Fruit fly (Drosophila melanogaster) whole organism, pupa: ENCODE measurements around the gene Alg7.

Experiments
- CG10348 ChIP-seq: fragments of 200-800 bp; sonication (Bioruptor generic); IDR thresholded peaks from 2 replicates; pipeline ENCODE4 v1.3.6; 2022; ENCODE audit warnings: missing biosample characterization, missing genetic modification characterization
- CG12605 ChIP-seq: fragments of 200-800 bp; sonication (Bioruptor generic); IDR thresholded peaks from 2 replicates; pipeline ENCODE4 v1.3.6; 2022; ENCODE audit warnings: missing biosample characterization, missing genetic modification characterization
- CG13204 ChIP-seq: fragments of 200-800 bp; sonication (Bioruptor generic); optimal IDR thresholded peaks from 2 replicates; lab custom pipeline; 2018; ENCODE audit warnings: missing biosample characterization, mild to moderate bottlenecking, missing genetic modification characterization, moderate library complexity
- CG14655 ChIP-seq: fragments of 200-800 bp; sonication (Bioruptor generic); optimal IDR thresholded peaks from 3 replicates; lab custom pipeline; 2017; ENCODE audit warnings: mild to moderate bottlenecking, missing biosample characterization, missing genetic modification reagents, missing genetic modification characterization
- CG15710 ChIP-seq: fragments of 200-800 bp; sonication (Bioruptor generic); optimal IDR thresholded peaks from 2 replicates; lab custom pipeline; 2018; ENCODE audit warnings: missing biosample characterization, mild to moderate bottlenecking, missing genetic modification characterization, moderate library complexity
- CG17806 ChIP-seq: fragments of 200-800 bp; sonication (Bioruptor generic); optimal IDR thresholded peaks from 2 replicates; lab custom pipeline; 2018; ENCODE audit warnings: missing biosample characterization, mild to moderate bottlenecking, missing genetic modification characterization, moderate library complexity
- CG32121 ChIP-seq: fragments of 200-800 bp; sonication (Bioruptor generic); IDR thresholded peaks from 2 replicates; pipeline ENCODE4 v1.3.6; 2022; ENCODE audit warnings: missing biosample characterization, missing genetic modification characterization
- CG34367 ChIP-seq: fragments of 200-800 bp; sonication (Bioruptor generic); optimal IDR thresholded peaks from 2 replicates; lab custom pipeline; 2018; ENCODE audit warnings: missing biosample characterization, mild to moderate bottlenecking, missing genetic modification characterization
- CG4496 ChIP-seq: fragments of 200-800 bp; sonication (Bioruptor generic); IDR thresholded peaks from 3 replicates; pipeline ENCODE4 v1.3.6; 2022; ENCODE audit warnings: missing biosample characterization, missing genetic modification characterization
- CG8159 ChIP-seq: fragments of 200-800 bp; sonication (Bioruptor generic); optimal IDR thresholded peaks from 3 replicates; lab custom pipeline; 2018; ENCODE audit warnings: missing biosample characterization, mild to moderate bottlenecking, missing genetic modification characterization, moderate library complexity
- CG8301 ChIP-seq: fragments of 200-800 bp; sonication (Bioruptor generic); optimal IDR thresholded peaks from 2 replicates; lab custom pipeline; 2018; ENCODE audit warnings: missing biosample characterization, mild to moderate bottlenecking, missing genetic modification characterization
- CG9948 ChIP-seq: fragments of 200-800 bp; sonication (Bioruptor generic); optimal IDR thresholded peaks from 2 replicates; lab custom pipeline; 2018; ENCODE audit warnings: missing biosample characterization, mild to moderate bottlenecking, missing genetic modification characterization, moderate library complexity
- D1 ChIP-seq: fragments of 200-800 bp; sonication (Bioruptor generic); optimal IDR thresholded peaks from 2 replicates; lab custom pipeline; 2018; ENCODE audit warnings: missing biosample characterization, mild to moderate bottlenecking, missing genetic modification characterization, moderate library complexity
- EcR ChIP-seq: fragments of 200-800 bp; sonication (Bioruptor generic); optimal IDR thresholded peaks from 3 replicates; lab custom pipeline; 2019; ENCODE audit warnings: missing biosample characterization, missing genetic modification characterization, mild to moderate bottlenecking, moderate library complexity, missing genetic modification reagents
- Ets98B ChIP-seq: fragments of 200-800 bp; sonication (Bioruptor generic); IDR thresholded peaks from 2 replicates; pipeline ENCODE4 v1.3.6; 2022; ENCODE audit warnings: missing biosample characterization, missing genetic modification characterization
- Pif1A ChIP-seq: fragments of 200-800 bp; sonication (Bioruptor generic); optimal IDR thresholded peaks from 3 replicates; lab custom pipeline; 2016; ENCODE audit warnings: missing biosample characterization, missing genetic modification characterization
- Pif1B ChIP-seq: fragments of 200-800 bp; sonication (Bioruptor generic); optimal IDR thresholded peaks from 3 replicates; lab custom pipeline; 2016; ENCODE audit warnings: missing biosample characterization, missing genetic modification characterization
- Snoo ChIP-seq: fragments of 200-800 bp; sonication (Bioruptor generic); optimal IDR thresholded peaks from 3 replicates; lab custom pipeline; 2017; ENCODE audit warnings: missing biosample characterization, mild to moderate bottlenecking, missing genetic modification characterization, inconsistent platforms
- fd96Ca ChIP-seq: fragments of 200-800 bp; sonication (Bioruptor generic); IDR thresholded peaks from 3 replicates; pipeline ENCODE4 v1.3.6; 2022; ENCODE audit warnings: missing biosample characterization, missing genetic modification characterization
- gl ChIP-seq: fragments of 200-800 bp; sonication (Bioruptor generic); optimal IDR thresholded peaks from 2 replicates; lab custom pipeline; 2018; ENCODE audit warnings: missing biosample characterization, mild to moderate bottlenecking, missing genetic modification characterization
- rn ChIP-seq: fragments of 200-800 bp; sonication (Bioruptor generic); IDR thresholded peaks from 2 replicates; pipeline ENCODE4 v1.3.6; 2022; ENCODE audit warnings: missing biosample characterization, missing genetic modification characterization

Gene Alg7

DNA sequence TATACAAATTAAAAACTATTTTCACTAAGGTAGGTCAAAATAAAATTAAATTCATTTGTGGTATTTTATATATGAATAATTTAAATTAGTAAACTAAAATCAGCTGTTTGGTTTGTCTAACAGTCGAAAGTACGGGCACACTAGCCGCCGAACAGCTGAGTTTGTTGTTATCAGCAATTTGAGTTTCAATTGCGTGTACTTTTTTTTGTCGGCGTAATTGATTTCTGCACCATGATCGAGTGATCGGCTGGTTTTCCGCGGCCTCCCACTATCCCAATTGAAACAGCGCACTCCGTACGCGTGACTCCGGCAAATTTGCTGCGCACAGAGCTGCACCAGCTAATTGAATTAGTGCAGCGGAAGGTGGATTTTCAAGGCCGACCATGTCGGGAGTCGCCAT is at the start of gene Alg7:
Alg7 (plus strand) TSS at position 153 of the 400 bp plus-strand sequence.
- TF ChIP-seq CG17806 (no peak), CG8159 (tag; lab: Kevin White, UChicago) (no peak), CG34367 (tag; lab: Kevin White, UChicago) (no peak)

- no peak for TF ChIP-seq gl
- TF ChIP-seq EcR (GFP tag; lab: Kevin White, UChicago) = no peak
- no peak for TF ChIP-seq CG14655 (GFP tag; lab: Kevin White, UChicago)
- TF ChIP-seq Ets98B (GFP tag; lab: Robert Waterston, UW) = no peak
- no peak for TF ChIP-seq CG8301 (tag; lab: Kevin White, UChicago)
- TF ChIP-seq CG4496 = no peak
- no peak for TF ChIP-seq Snoo (tag; lab: Kevin White, UChicago)
- no peak for TF ChIP-seq Pif1A (GFP tag; lab: Kevin White, UChicago)
- no peak for TF ChIP-seq CG13204 (GFP tag; lab: Kevin White, UChicago)
- TF ChIP-seq rn (GFP tag; lab: Robert Waterston, UW) = no peak
- no peak for TF ChIP-seq CG34367 (tag; lab: Kevin White, UChicago)
- no peak for TF ChIP-seq Pif1B
Observed at dm6 chr2L:13130291-13130690, 48.8 kb upstream of the Alg7 start, which contains the start of gene CG5122. TSS of gene CG5122 (plus strand) at chr2L:13130591.

DNA sequence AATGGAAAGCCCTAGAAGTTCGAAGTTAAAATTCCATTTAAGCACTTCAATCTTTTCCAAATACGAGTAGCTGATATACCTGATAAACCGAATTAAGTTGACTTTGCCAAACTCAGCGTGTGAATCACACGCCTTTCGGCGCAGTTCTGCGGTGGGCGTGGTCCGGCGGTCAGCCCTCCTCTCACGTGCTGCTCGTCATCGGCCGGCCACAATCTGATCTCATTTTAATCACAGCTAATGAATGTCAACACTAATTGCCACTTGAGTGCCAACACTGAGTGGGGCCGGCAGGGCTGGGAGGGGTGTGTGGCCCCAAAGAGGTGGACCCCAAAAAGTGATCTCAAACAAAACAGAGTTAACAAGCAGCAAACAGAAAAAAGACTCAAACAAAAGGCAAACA is 43.1 kb upstream of the Alg7 start:
- no peak for TF ChIP-seq EcR (GFP tag; lab: Kevin White, UChicago)
- TF ChIP-seq Ets98B (GFP tag; lab: Robert Waterston, UW) = no peak
- TF ChIP-seq CG8301 (tag; lab: Kevin White, UChicago) = no peak
- TF ChIP-seq CG4496 = no peak
- TF ChIP-seq CG10348 (GFP tag; lab: Robert Waterston, UW) = no peak
- TF ChIP-seq CG34367 (tag; lab: Kevin White, UChicago) = no peak
- no peak for TF ChIP-seq rn (GFP tag; lab: Robert Waterston, UW)
- no peak for TF ChIP-seq CG15710
- TF ChIP-seq CG17806 = no peak
- TF ChIP-seq CG14655 (GFP tag; lab: Kevin White, UChicago) = no peak
- no peak for TF ChIP-seq Pif1B
- no peak for TF ChIP-seq Pif1A (GFP tag; lab: Kevin White, UChicago)
- TF ChIP-seq D1 (tag; lab: Kevin White, UChicago) = no peak
- no peak for TF ChIP-seq CG32121 (GFP tag; lab: Robert Waterston, UW)
- TF ChIP-seq CG8159 (tag; lab: Kevin White, UChicago) = no peak
- TF ChIP-seq Snoo (tag; lab: Kevin White, UChicago) = no peak
- TF ChIP-seq CG12605 (GFP tag; lab: Robert Waterston, UW) = no peak
- TF ChIP-seq, all 21 proteins: peak for 0

- TF ChIP-seq Pif1B = no peak
- TF ChIP-seq CG14655 (GFP tag; lab: Kevin White, UChicago) = no peak
- no peak for TF ChIP-seq CG8301 (tag; lab: Kevin White, UChicago)
- no peak for TF ChIP-seq CG15710
- no peak for TF ChIP-seq CG8159 (tag; lab: Kevin White, UChicago)
- TF ChIP-seq Ets98B (GFP tag; lab: Robert Waterston, UW) = no peak
Observed at dm6 chr2L:13140891-13141290, 38.2 kb upstream of the Alg7 start.

DNA sequence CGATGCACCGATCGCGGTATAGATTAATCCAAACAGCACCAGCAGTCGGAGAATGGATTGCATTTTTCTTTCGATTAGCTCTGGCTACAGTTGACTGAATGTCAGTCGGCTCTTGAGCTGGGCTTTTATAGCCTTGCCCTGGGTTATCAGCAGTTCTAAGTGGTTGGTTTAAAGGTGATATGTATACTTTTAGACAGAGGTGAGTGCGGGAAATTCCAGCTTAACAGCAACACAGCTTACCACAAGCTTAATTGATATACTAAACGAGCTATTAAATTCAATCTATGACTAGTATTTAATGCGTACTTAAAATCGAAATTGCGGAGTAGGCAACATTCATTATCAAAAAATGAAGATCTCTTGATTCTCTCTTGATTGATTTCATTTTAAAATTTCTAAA is 36.2 kb upstream of the Alg7 start, which contains the start of gene CG9928:
CG9928 (minus strand) TSS at position 101 of the 400 bp plus-strand sequence.
- TF ChIP-seq CG10348 (GFP tag; lab: Robert Waterston, UW) = no peak
- no peak for TF ChIP-seq CG8301 (tag; lab: Kevin White, UChicago)
- TF ChIP-seq CG15710 = no peak
- TF ChIP-seq Ets98B (GFP tag; lab: Robert Waterston, UW) = no peak
- no peak for TF ChIP-seq CG14655 (GFP tag; lab: Kevin White, UChicago)
- TF ChIP-seq CG8159 (tag; lab: Kevin White, UChicago) = no peak

dm6 chr2L:13143522-13143921 is 35.5 kb upstream of the Alg7 start, which contains the start of gene CG16978:
TSS of gene CG16978 (minus strand) at chr2L:13143622.
- no peak for TF ChIP-seq CG10348 (GFP tag; lab: Robert Waterston, UW)
- no peak for TF ChIP-seq CG8301 (tag; lab: Kevin White, UChicago)
- no peak for TF ChIP-seq CG4496
- TF ChIP-seq D1 (tag; lab: Kevin White, UChicago) = no peak
- TF ChIP-seq CG13204 (GFP tag; lab: Kevin White, UChicago) = no peak
- no peak for TF ChIP-seq CG34367 (tag; lab: Kevin White, UChicago)
- no peak for TF ChIP-seq Pif1A (GFP tag; lab: Kevin White, UChicago)
- TF ChIP-seq CG9948 (tag; lab: Kevin White, UChicago) = no peak
- TF ChIP-seq fd96Ca (GFP tag; lab: Robert Waterston, UW) = no peak
- no peak for TF ChIP-seq EcR (GFP tag; lab: Kevin White, UChicago)

DNA sequence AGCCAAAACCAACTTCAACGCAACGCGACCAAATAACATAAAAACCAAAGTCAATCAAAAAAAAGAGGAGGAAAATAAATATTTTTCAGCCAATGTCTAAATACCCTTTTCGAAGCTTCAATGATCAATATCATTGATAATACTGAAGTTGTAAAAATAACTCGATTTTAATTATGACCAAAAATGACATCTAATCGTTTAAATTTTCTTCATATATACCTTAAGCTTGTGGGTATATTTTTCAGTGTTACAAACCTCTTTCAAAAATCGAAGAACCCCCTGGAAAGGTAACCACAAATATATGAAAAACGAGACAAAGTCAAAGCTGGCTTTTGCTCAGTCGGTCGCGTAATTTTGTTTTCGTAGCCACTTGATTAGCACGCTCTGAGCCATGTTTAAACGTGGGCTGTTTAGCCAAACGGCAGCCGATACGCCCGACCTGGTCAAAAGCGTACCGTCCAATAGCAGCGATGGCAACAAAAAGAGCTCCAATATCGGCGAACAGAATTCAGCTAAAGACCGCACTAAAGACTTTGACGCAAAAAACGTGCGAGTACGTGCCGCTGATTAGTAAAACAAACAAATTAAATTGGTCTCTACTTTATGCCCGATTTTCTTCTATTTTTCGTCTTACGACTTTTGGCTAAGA is 33.9 kb upstream of the Alg7 start:
- TF ChIP-seq Ets98B (GFP tag; lab: Robert Waterston, UW) (0 out of 2 replicates have a peak, but pooled peaks have one; percentile 34), CG32121 (GFP tag; lab: Robert Waterston, UW) (peak; percentile 73), CG12605 (GFP tag; lab: Robert Waterston, UW) (no peak), fd96Ca (GFP tag; lab: Robert Waterston, UW) (0 out of 3 replicates have a peak, but pooled peaks have one; percentile 23), CG8159 (tag; lab: Kevin White, UChicago) (peak; percentile 24), CG14655 (GFP tag; lab: Kevin White, UChicago) (peak; percentile 30), CG9948 (tag; lab: Kevin White, UChicago) (no peak), rn (GFP tag; lab: Robert Waterston, UW) (peak; percentile 50; the same call in 1 of the 2 replicates), CG4496 (peak; percentile 66; the same call in 2 of the 3 replicates), gl (no peak), CG13204 (GFP tag; lab: Kevin White, UChicago) (no peak), Pif1B (peak; percentile 8), CG8301 (tag; lab: Kevin White, UChicago) (peak; percentile 18), CG17806 (peak; percentile 1)
